Fruit fly (Drosophila melanogaster): ENCODE measurements around the gene VAChT.
A peak's percentile ranks its signal among the peaks of the same experiment; 100 is the strongest.

The VAChT gene

dm6 chr3R:18741027-18741843 lies 35.9 kb downstream of the VAChT start (continued):
- peak; percentile 92 for TF ChIP-seq corto (GFP tag; optimal IDR thresholded peaks at IDR 0.05)
- peak; percentile 92 for TF ChIP-seq CrebB (tag; optimal IDR thresholded peaks at IDR 0.05)
- peak; percentile 88 for TF ChIP-seq CG3407 (GFP tag; optimal IDR thresholded peaks at IDR 0.05)
- TF ChIP-seq eyg (GFP tag; optimal IDR thresholded peaks at IDR 0.05), result peak; percentile 14
- peak; percentile 92 for TF ChIP-seq C15 (GFP tag; IDR thresholded peaks at IDR 0.05)
- no peak for TF ChIP-seq ato (GFP tag; IDR thresholded peaks at IDR 0.05; ENCODE audit: partially characterized antibody)
- peak; percentile 94 for TF ChIP-seq sqz (GFP tag; optimal IDR thresholded peaks at IDR 0.05)
- peak; percentile 81 for TF ChIP-seq disco-r (GFP tag; optimal IDR thresholded peaks at IDR 0.05)
- peak; percentile 79 for TF ChIP-seq tx (GFP tag; optimal IDR thresholded peaks at IDR 0.05)
- TF ChIP-seq slp2 (GFP tag; optimal IDR thresholded peaks at IDR 0.05), result peak; percentile 82
- TF ChIP-seq sr (GFP tag; IDR thresholded peaks at IDR 0.05), result peak; percentile 82
- TF ChIP-seq Trl (optimal IDR thresholded peaks at IDR 0.05), result peak; percentile 61 to 84
- TF ChIP-seq Trl (GFP tag; optimal IDR thresholded peaks at IDR 0.05), result peak; percentile 80
- TF ChIP-seq CG11696 (GFP tag; IDR thresholded peaks at IDR 0.05), result peak; percentile 92
- peak; percentile 48 for TF ChIP-seq en (GFP tag; optimal IDR thresholded peaks at IDR 0.05)
- peak; percentile 92 for TF ChIP-seq bowl (GFP tag; IDR thresholded peaks at IDR 0.05)
- peak; percentile 97 for TF ChIP-seq sob (GFP tag; IDR thresholded peaks at IDR 0.05)
- TF ChIP-seq Xbp1 (GFP tag; optimal IDR thresholded peaks at IDR 0.05), result peak; percentile 96
- TF ChIP-seq CG5245 (GFP tag; optimal IDR thresholded peaks at IDR 0.05), result peak; percentile 94
- peak; percentile 94 for TF ChIP-seq CG11085 (GFP tag; IDR thresholded peaks at IDR 0.05)
- TF ChIP-seq pan (optimal IDR thresholded peaks at IDR 0.05), result no peak
- peak in 1 of 2 experiments; percentile 98 for TF ChIP-seq pan (GFP tag; optimal IDR thresholded peaks at IDR 0.05 in 1 of 2, IDR thresholded peaks at IDR 0.05 in 1 of 2)
- peak; percentile 95 for TF ChIP-seq Oli (tag; optimal IDR thresholded peaks at IDR 0.05)
- peak; percentile 94 for TF ChIP-seq stc (GFP tag; IDR thresholded peaks at IDR 0.05)
- TF ChIP-seq CG7556 (GFP tag; optimal IDR thresholded peaks at IDR 0.05), result peak; percentile 94
- TF ChIP-seq CG9215 (GFP tag; IDR thresholded peaks at IDR 0.05), result peak; percentile 95
- peak; percentile 96 for TF ChIP-seq so (GFP tag; IDR thresholded peaks at IDR 0.05)
- TF ChIP-seq nau (GFP tag; optimal IDR thresholded peaks at IDR 0.05), result peak; percentile 94
- TF ChIP-seq insv (GFP tag; optimal IDR thresholded peaks at IDR 0.05), result peak in 1 of 2 experiments; percentile 42
- peak; percentile 73 for TF ChIP-seq her (GFP tag; optimal IDR thresholded peaks at IDR 0.05)
- TF ChIP-seq CG9876 (GFP tag; optimal IDR thresholded peaks at IDR 0.05), result peak; percentile 51
- peak; percentile 84 for TF ChIP-seq CG31365 (tag; optimal IDR thresholded peaks at IDR 0.05)
- TF ChIP-seq CG4730 (GFP tag; IDR thresholded peaks at IDR 0.05), result peak; percentile 97
- TF ChIP-seq Sox100B (GFP tag; optimal IDR thresholded peaks at IDR 0.05), result peak; percentile 96
- peak; percentile 93 for TF ChIP-seq CG6254 (GFP tag; optimal IDR thresholded peaks at IDR 0.05)
- TF ChIP-seq CG33557 (GFP tag; optimal IDR thresholded peaks at IDR 0.05), result peak; percentile 89
- TF ChIP-seq CG18011 (GFP tag; optimal IDR thresholded peaks at IDR 0.05), result peak; percentile 77
- peak; percentile 87 for TF ChIP-seq CG10543 (GFP tag; optimal IDR thresholded peaks at IDR 0.05)
- TF ChIP-seq croc (GFP tag; conservative IDR thresholded peaks at IDR 0.05), result peak; percentile 92
- no peak for TF ChIP-seq CG16813 (GFP tag; IDR thresholded peaks at IDR 0.05; ENCODE audit: partially characterized antibody)
- peak; percentile 78 for TF ChIP-seq maf-S (GFP tag; optimal IDR thresholded peaks at IDR 0.05)
- TF ChIP-seq peb (GFP tag; IDR thresholded peaks at IDR 0.05), result peak; percentile 90
- peak; percentile 93 for TF ChIP-seq CG1647 (GFP tag; optimal IDR thresholded peaks at IDR 0.05)
- peak; percentile 98 for TF ChIP-seq caup (GFP tag; optimal IDR thresholded peaks at IDR 0.05; ENCODE audit: severe bottlenecking)
- no peak for TF ChIP-seq nerfin-2 (GFP tag; IDR thresholded peaks at IDR 0.05; ENCODE audit: partially characterized antibody)
- no peak for TF ChIP-seq zf30C (GFP tag; optimal IDR thresholded peaks at IDR 0.05)
- peak; percentile 7 for TF ChIP-seq BEAF-32 (GFP tag; optimal IDR thresholded peaks at IDR 0.05)
- TF ChIP-seq schlank (tag; optimal IDR thresholded peaks at IDR 0.05), result peak; percentile 93
- TF ChIP-seq BtbVII (GFP tag; optimal IDR thresholded peaks at IDR 0.05), result peak; percentile 97

Measured in whole organism, embryonic.